Worm (Caenorhabditis elegans): ENCODE results near the gene srw-55.

srw-55 gene

ce11 chrV:15940254-15940653, at the start of gene srw-55:
Gene srw-55 (minus strand): TSS chrV:15940354.
- TF ChIP-seq tra-4 (tag; optimal IDR thresholded peaks at IDR 0.05) (no peak), scrt-1 (GFP tag; IDR thresholded peaks at IDR 0.05) (no peak), sea-1 (GFP tag; conservative IDR thresholded peaks at IDR 0.05) (no peak), B0310.2 (tag; optimal IDR thresholded peaks at IDR 0.05) (no peak), hmbx-1 (tag; optimal IDR thresholded peaks at IDR 0.05) (no peak), tbx-11 (GFP tag; IDR thresholded peaks at IDR 0.05) (no peak), pes-1 (GFP tag; IDR thresholded peaks at IDR 0.05) (no peak), F13C5.2 (tag; optimal IDR thresholded peaks at IDR 0.05) (no peak), ceh-36 (tag; optimal IDR thresholded peaks at IDR 0.05) (no peak)

- no peak for TF ChIP-seq tra-4 (tag; optimal IDR thresholded peaks at IDR 0.05)
- no peak for TF ChIP-seq pes-1 (GFP tag; IDR thresholded peaks at IDR 0.05)
- no peak for TF ChIP-seq hnd-1 (tag; optimal IDR thresholded peaks at IDR 0.05)
- TF ChIP-seq ets-7 (tag; optimal IDR thresholded peaks at IDR 0.05), result no peak
- TF ChIP-seq tbx-11 (GFP tag; IDR thresholded peaks at IDR 0.05), result no peak
- no peak for TF ChIP-seq scrt-1 (GFP tag; IDR thresholded peaks at IDR 0.05)
- no peak for TF ChIP-seq hmbx-1 (tag; optimal IDR thresholded peaks at IDR 0.05)
- TF ChIP-seq ama-1 (optimal IDR thresholded peaks at IDR 0.05), result no peak
- TF ChIP-seq flt-1 (GFP tag; IDR thresholded peaks at IDR 0.05), result no peak
- no peak for TF ChIP-seq tbx-37 (GFP tag; conservative IDR thresholded peaks at IDR 0.05)
- no peak for TF ChIP-seq sea-1 (GFP tag; conservative IDR thresholded peaks at IDR 0.05)
- no peak for TF ChIP-seq B0310.2 (tag; optimal IDR thresholded peaks at IDR 0.05)
- no peak for TF ChIP-seq hmg-4 (GFP tag; optimal IDR thresholded peaks at IDR 0.05)
Measured at ce11 chrV:15988074-15988473, 47.9 kb upstream of the srw-55 start, which contains the start of gene F36G9.15. Gene F36G9.15 (minus strand): TSS chrV:15988174.

ce11 chrV:15982733-15983344, 42.7 kb upstream of the srw-55 start, which contains the start of the genes fbxa-99 and F36G9.13:
Gene fbxa-99 (minus strand): TSS chrV:15982854.
Gene F36G9.13 (plus strand): TSS chrV:15983294.
- TF ChIP-seq tra-4 (tag; optimal IDR thresholded peaks at IDR 0.05) (no peak), aly-1 (tag; optimal IDR thresholded peaks at IDR 0.05) (no peak), ceh-13 (GFP tag; optimal IDR thresholded peaks at IDR 0.05) (no peak), hmg-4 (GFP tag; optimal IDR thresholded peaks at IDR 0.05) (no peak), B0310.2 (tag; optimal IDR thresholded peaks at IDR 0.05) (no peak), tbx-37 (GFP tag; conservative IDR thresholded peaks at IDR 0.05) (no peak), sea-1 (GFP tag; conservative IDR thresholded peaks at IDR 0.05) (no peak), flt-1 (GFP tag; IDR thresholded peaks at IDR 0.05) (no peak), hnd-1 (tag; optimal IDR thresholded peaks at IDR 0.05) (no peak), hmbx-1 (tag; optimal IDR thresholded peaks at IDR 0.05) (no peak), tbx-11 (GFP tag; IDR thresholded peaks at IDR 0.05) (no peak), pes-1 (GFP tag; IDR thresholded peaks at IDR 0.05) (no peak)

ce11 chrV:15978232-15978764, 38.1 kb upstream of the srw-55 start, which contains the start of gene oac-20:
Gene oac-20 (plus strand): TSS chrV:15978714.
- TF ChIP-seq tbx-11 (GFP tag; IDR thresholded peaks at IDR 0.05) (no peak), ets-7 (tag; optimal IDR thresholded peaks at IDR 0.05) (no peak), aly-1 (tag; optimal IDR thresholded peaks at IDR 0.05) (no peak), hnd-1 (tag; optimal IDR thresholded peaks at IDR 0.05) (no peak), scrt-1 (GFP tag; IDR thresholded peaks at IDR 0.05) (no peak), ceh-13 (GFP tag; optimal IDR thresholded peaks at IDR 0.05) (no peak), ama-1 (optimal IDR thresholded peaks at IDR 0.05) (no peak), sea-1 (GFP tag; conservative IDR thresholded peaks at IDR 0.05) (no peak), pes-1 (GFP tag; IDR thresholded peaks at IDR 0.05) (no peak), tra-4 (tag; optimal IDR thresholded peaks at IDR 0.05) (no peak), ceh-36 (tag; optimal IDR thresholded peaks at IDR 0.05) (no peak), hmbx-1 (tag; optimal IDR thresholded peaks at IDR 0.05) (no peak), hmg-4 (GFP tag; optimal IDR thresholded peaks at IDR 0.05) (no peak), tbx-37 (GFP tag; conservative IDR thresholded peaks at IDR 0.05) (no peak)

- TF ChIP-seq tbx-11 (GFP tag; IDR thresholded peaks at IDR 0.05) (no peak), pes-1 (GFP tag; IDR thresholded peaks at IDR 0.05) (no peak), ceh-36 (tag; optimal IDR thresholded peaks at IDR 0.05) (no peak), hmbx-1 (tag; optimal IDR thresholded peaks at IDR 0.05) (no peak)
Measured at ce11 chrV:15975845-15976244, 35.7 kb upstream of the srw-55 start, which contains the start of gene clec-232. Gene clec-232 (plus strand): TSS chrV:15976145.

- no peak for TF ChIP-seq scrt-1 (GFP tag; IDR thresholded peaks at IDR 0.05)
Measured at ce11 chrV:15974836-15975235, 34.7 kb upstream of the srw-55 start, which contains the start of gene sru-22. Gene sru-22 (minus strand): TSS chrV:15974936.

- TF ChIP-seq B0310.2 (tag; optimal IDR thresholded peaks at IDR 0.05) (no peak), pes-1 (GFP tag; IDR thresholded peaks at IDR 0.05) (no peak), hmg-4 (GFP tag; optimal IDR thresholded peaks at IDR 0.05) (no peak), ceh-36 (tag; optimal IDR thresholded peaks at IDR 0.05) (no peak), ceh-13 (GFP tag; optimal IDR thresholded peaks at IDR 0.05) (no peak), flt-1 (GFP tag; IDR thresholded peaks at IDR 0.05) (no peak), ama-1 (optimal IDR thresholded peaks at IDR 0.05) (no peak), aly-1 (tag; optimal IDR thresholded peaks at IDR 0.05) (no peak)
Measured at ce11 chrV:15972484-15972883, 32.3 kb upstream of the srw-55 start, which contains the start of gene sru-23. Gene sru-23 (minus strand): TSS chrV:15972584.

ce11 chrV:15970820-15971219, 30.7 kb upstream of the srw-55 start:
- TF ChIP-seq tbx-37 (GFP tag; conservative IDR thresholded peaks at IDR 0.05), result no peak
- TF ChIP-seq flt-1 (GFP tag; IDR thresholded peaks at IDR 0.05), result no peak
- TF ChIP-seq ceh-13 (GFP tag; optimal IDR thresholded peaks at IDR 0.05), result no peak
- no peak for TF ChIP-seq tra-4 (tag; optimal IDR thresholded peaks at IDR 0.05)
- no peak for TF ChIP-seq scrt-1 (GFP tag; IDR thresholded peaks at IDR 0.05)

All from whole organism, early embryonic.